Worm (Caenorhabditis elegans): Measurements from ENCODE around the gene alh-9.

ce11 chrIII:5882823-5883222, 27.0 kb downstream of the alh-9 start, which contains the start of gene F01F1.14:
- TF ChIP-seq nhr-237 (tag; optimal IDR thresholded peaks at IDR 0.05) (no peak), pqm-1 (tag; optimal IDR thresholded peaks at IDR 0.05) (no peak), daf-19 (GFP tag; conservative IDR thresholded peaks at IDR 0.05) (no peak), ama-1 (optimal IDR thresholded peaks at IDR 0.05) (no peak), lin-13 (GFP tag; optimal IDR thresholded peaks at IDR 0.05) (no peak), tra-1 (GFP tag; IDR thresholded peaks at IDR 0.05) (no peak), lin-15B (tag; optimal IDR thresholded peaks at IDR 0.05) (no peak), unc-39 (tag; optimal IDR thresholded peaks at IDR 0.05) (no peak), ZK546.5 (tag; optimal IDR thresholded peaks at IDR 0.05) (no peak), nhr-77 (tag; optimal IDR thresholded peaks at IDR 0.05) (no peak), mdt-29 (GFP tag; IDR thresholded peaks at IDR 0.05) (no peak), hlh-30 (tag; optimal IDR thresholded peaks at IDR 0.05; ENCODE audit: insufficient read depth) (no peak), nhr-11 (tag; optimal IDR thresholded peaks at IDR 0.05) (no peak), nhr-28 (tag; optimal IDR thresholded peaks at IDR 0.05) (no peak)

All from whole organism, L4 larva.